Fruit fly (Drosophila melanogaster) whole organism, adult: ENCODE measurements around the gene sna.

ENCODE experiments used
- CG11617 ChIP-seq: fragments of 200-800 bp; sonication (Bioruptor generic); optimal IDR thresholded peaks from 2 replicates; lab custom pipeline; 2017; ENCODE audit warnings: mild to moderate bottlenecking, missing biosample characterization, missing genetic modification reagents, missing genetic modification characterization
- CG12768 ChIP-seq: fragments of 200-800 bp; sonication (Bioruptor generic); optimal IDR thresholded peaks from 2 replicates; lab custom pipeline; 2017; ENCODE audit warnings: missing biosample characterization, missing genetic modification characterization, mild to moderate bottlenecking, moderate library complexity, missing genetic modification reagents
- CG14711 ChIP-seq: fragments of 200-800 bp; sonication (Bioruptor generic); optimal IDR thresholded peaks from 2 replicates; lab custom pipeline; 2018; ENCODE audit warnings: missing biosample characterization, mild to moderate bottlenecking, missing genetic modification characterization, moderate library complexity
- CG1620 ChIP-seq: fragments of 200-800 bp; sonication (Bioruptor generic); optimal IDR thresholded peaks from 2 replicates; lab custom pipeline; 2016; ENCODE audit warnings: missing biosample characterization, missing genetic modification characterization
- CG33017 ChIP-seq: fragments of 200-800 bp; sonication (Bioruptor generic); optimal IDR thresholded peaks from 2 replicates; lab custom pipeline; 2018; ENCODE audit warnings: missing biosample characterization, mild to moderate bottlenecking, missing genetic modification characterization, moderate library complexity
- CG5204 ChIP-seq: fragments of 200-800 bp; sonication (Bioruptor generic); optimal IDR thresholded peaks from 2 replicates; lab custom pipeline; 2016; ENCODE audit warnings: missing biosample characterization, missing genetic modification characterization
- CG7045 ChIP-seq: fragments of 200-800 bp; sonication (Bioruptor generic); optimal IDR thresholded peaks from 2 replicates; lab custom pipeline; 2017; ENCODE audit warnings: missing biosample characterization, mild to moderate bottlenecking, missing genetic modification characterization
- CG7101 ChIP-seq: fragments of 200-800 bp; sonication (Bioruptor generic); optimal IDR thresholded peaks from 2 replicates; lab custom pipeline; 2018; ENCODE audit warnings: missing biosample characterization, mild to moderate bottlenecking, missing genetic modification characterization, moderate library complexity
- Clk ChIP-seq: fragments of 200-800 bp; sonication (Bioruptor generic); optimal IDR thresholded peaks from 2 replicates; lab custom pipeline; 2017; ENCODE audit warnings: missing biosample characterization, missing genetic modification characterization
- Crg-1 ChIP-seq: fragments of 200-800 bp; sonication (Bioruptor generic); optimal IDR thresholded peaks from 2 replicates; lab custom pipeline; 2016; ENCODE audit warnings: missing biosample characterization, missing genetic modification characterization
- Hr96 ChIP-seq: fragments of 200-800 bp; sonication (Bioruptor generic); optimal IDR thresholded peaks from 2 replicates; lab custom pipeline; 2016; ENCODE audit warnings: missing biosample characterization, missing genetic modification characterization
- Mnt ChIP-seq: fragments of 200-800 bp; sonication (Bioruptor generic); optimal IDR thresholded peaks from 2 replicates; lab custom pipeline; 2016; ENCODE audit warnings: missing biosample characterization, mild to moderate bottlenecking, missing genetic modification characterization
- bab1 ChIP-seq: fragments of 200-800 bp; sonication (Bioruptor generic); optimal IDR thresholded peaks from 3 replicates; lab custom pipeline; 2019; ENCODE audit warnings: missing biosample characterization, mild to moderate bottlenecking, missing genetic modification characterization, moderate library complexity
- cic ChIP-seq: fragments of 200-800 bp; sonication (Bioruptor generic); optimal IDR thresholded peaks from 2 replicates; lab custom pipeline; 2017; ENCODE audit warnings: missing biosample characterization, mild to moderate bottlenecking, missing genetic modification characterization, moderate library complexity
- cnc ChIP-seq, 2 experiments: fragments of >200 bp; optimal IDR thresholded peaks; 2 replicates each; lab custom pipeline; 2017
- kay ChIP-seq: fragments of 200-800 bp; sonication (Bioruptor generic); peaks from one replicate; lab custom pipeline; 2016; ENCODE audit warnings: missing biosample characterization, missing genetic modification characterization, borderline replicate concordance
- ovo ChIP-seq: fragments of 200-800 bp; sonication (Bioruptor generic); optimal IDR thresholded peaks from 2 replicates; lab custom pipeline; 2016; ENCODE audit warnings: missing biosample characterization, missing genetic modification characterization
- pad ChIP-seq: fragments of 200-800 bp; sonication (Bioruptor generic); optimal IDR thresholded peaks from 3 replicates; lab custom pipeline; 2017; ENCODE audit warnings: missing biosample characterization, missing genetic modification characterization, mild to moderate bottlenecking, moderate library complexity, missing genetic modification reagents
- tj ChIP-seq: fragments of 200-800 bp; sonication (Bioruptor generic); optimal IDR thresholded peaks from 3 replicates; lab custom pipeline; 2017; ENCODE audit warnings: missing biosample characterization, mild to moderate bottlenecking, missing genetic modification characterization, moderate library complexity
- toe ChIP-seq: fragments of 200-800 bp; sonication (Bioruptor generic); optimal IDR thresholded peaks from 2 replicates; lab custom pipeline; 2016; ENCODE audit warnings: missing biosample characterization, missing genetic modification characterization

sna gene

DNA sequence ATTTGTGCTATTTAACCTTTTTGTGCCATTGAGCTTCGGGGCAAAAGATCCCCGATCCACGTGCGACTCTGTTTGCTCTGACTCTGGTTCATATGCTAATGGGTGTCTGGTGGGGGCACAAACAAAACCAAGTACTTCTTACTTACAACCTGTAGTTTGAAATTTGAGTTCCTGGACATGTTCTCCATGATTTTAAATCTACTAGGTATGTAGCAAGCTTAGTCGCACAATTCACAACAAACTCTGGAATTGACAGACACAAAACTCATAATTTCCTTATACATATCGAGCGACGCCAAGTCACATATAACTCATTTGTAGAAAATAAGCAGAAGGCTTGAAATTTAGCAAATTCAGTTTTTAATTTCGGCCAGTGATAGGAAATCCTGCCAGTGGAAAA lies 6.4 kb upstream of the sna start, which contains the start of gene Tim17b2:
TSS of gene Tim17b2 (plus strand) at position 301 of the 400 bp plus-strand sequence.
- TF ChIP-seq ovo (GFP tag; lab: Kevin White, UChicago) (no peak), cic (no peak), CG14711 (tag; lab: Kevin White, UChicago) (no peak), bab1 (GFP tag; lab: Kevin White, UChicago) (no peak), CG11617 (no peak), Clk (GFP tag; lab: Kevin White, UChicago) (no peak), cnc (optimal IDR thresholded peaks at IDR 0.05; lab: Kevin White, UChicago) (no peak), kay (GFP tag; lab: Kevin White, UChicago) (no peak), Hr96 (GFP tag; lab: Kevin White, UChicago) (no peak), CG7101 (tag; lab: Kevin White, UChicago) (no peak), CG1620 (GFP tag; lab: Kevin White, UChicago) (no peak), tj (no peak), pad (no peak), CG7045 (no peak), CG12768 (GFP tag; lab: Kevin White, UChicago) (no peak), toe (GFP tag; lab: Kevin White, UChicago) (no peak), CG33017 (tag; lab: Kevin White, UChicago) (no peak), Crg-1 (GFP tag; lab: Kevin White, UChicago) (no peak), CG5204 (no peak)

DNA sequence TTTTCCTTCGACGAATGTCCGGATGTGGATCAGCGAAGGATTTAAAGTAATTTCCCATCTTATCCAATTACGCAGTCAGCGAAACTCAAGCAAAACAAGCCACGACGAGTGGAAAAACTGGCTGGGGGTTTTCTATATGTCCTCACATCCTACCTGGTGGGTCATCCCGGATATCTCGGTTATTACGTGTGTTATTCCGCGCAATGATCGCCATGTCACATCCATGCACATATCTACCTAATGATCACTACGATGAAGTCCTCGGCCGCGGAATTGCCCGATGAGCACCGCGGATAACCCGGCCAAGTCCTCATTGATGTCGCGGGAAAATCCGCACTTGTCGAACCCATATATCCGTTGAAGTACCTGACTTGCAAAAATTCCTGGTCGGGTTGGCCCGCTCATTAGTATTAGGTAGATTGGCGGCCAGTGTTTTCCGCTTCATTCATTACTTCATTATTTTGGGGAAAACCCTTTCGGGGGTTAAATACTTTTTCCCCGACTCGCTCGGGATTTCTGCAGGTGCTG lies 1.7 kb upstream of the sna start:
- TF ChIP-seq toe (GFP tag; lab: Kevin White, UChicago) = no peak
- no peak for TF ChIP-seq CG7045
- no peak for TF ChIP-seq bab1 (GFP tag; lab: Kevin White, UChicago)
- TF ChIP-seq CG11617 = no peak
- TF ChIP-seq CG14711 (tag; lab: Kevin White, UChicago) = no peak
- TF ChIP-seq tj = no peak
- TF ChIP-seq CG5204 = no peak
- no peak for TF ChIP-seq ovo (GFP tag; lab: Kevin White, UChicago)
- no peak for TF ChIP-seq Mnt (GFP tag; lab: Kevin White, UChicago)
- TF ChIP-seq Crg-1 (GFP tag; lab: Kevin White, UChicago) = no peak
- no peak for TF ChIP-seq pad
- TF ChIP-seq cic = no peak
- no peak for TF ChIP-seq Hr96 (GFP tag; lab: Kevin White, UChicago)
- TF ChIP-seq Clk (GFP tag; lab: Kevin White, UChicago) = no peak
- no peak for TF ChIP-seq CG33017 (tag; lab: Kevin White, UChicago)
- TF ChIP-seq CG12768 (GFP tag; lab: Kevin White, UChicago) = no peak
- TF ChIP-seq kay (GFP tag; lab: Kevin White, UChicago) = no peak
- TF ChIP-seq CG7101 (tag; lab: Kevin White, UChicago) = no peak
- no peak for TF ChIP-seq CG1620 (GFP tag; lab: Kevin White, UChicago)
- no peak for TF ChIP-seq cnc (optimal IDR thresholded peaks at IDR 0.05; lab: Kevin White, UChicago)

DNA sequence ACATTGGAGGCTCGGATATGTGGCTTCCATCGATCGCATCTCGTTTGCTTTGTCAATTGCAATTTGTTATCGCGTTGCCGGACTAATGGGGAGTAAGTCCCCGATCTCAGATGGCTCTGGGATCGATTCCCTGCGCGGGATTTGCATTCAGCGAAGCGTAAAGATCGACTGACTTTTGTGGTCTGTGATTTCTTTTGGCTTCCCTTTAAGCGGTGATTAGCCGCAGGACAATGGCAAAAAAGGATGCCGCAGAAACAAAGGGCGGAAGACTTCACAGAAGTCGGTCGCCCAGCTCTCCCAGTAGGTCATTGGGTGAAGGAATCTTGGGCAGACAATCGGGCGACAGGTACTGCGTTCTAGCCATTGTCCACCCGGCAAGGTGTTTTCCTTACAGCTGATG lies 3.1 kb downstream of the sna start:
- TF ChIP-seq toe (GFP tag; lab: Kevin White, UChicago) (no peak), CG7101 (tag; lab: Kevin White, UChicago) (no peak), CG14711 (tag; lab: Kevin White, UChicago) (no peak), cnc (optimal IDR thresholded peaks at IDR 0.05; lab: Kevin White, UChicago) (no peak), CG12768 (GFP tag; lab: Kevin White, UChicago) (no peak), Clk (GFP tag; lab: Kevin White, UChicago) (no peak), cic (no peak), Crg-1 (GFP tag; lab: Kevin White, UChicago) (no peak)

- TF ChIP-seq Mnt (GFP tag; lab: Kevin White, UChicago) (no peak), bab1 (GFP tag; lab: Kevin White, UChicago) (no peak), CG33017 (tag; lab: Kevin White, UChicago) (no peak), CG11617 (no peak), tj (no peak), pad (no peak), CG1620 (GFP tag; lab: Kevin White, UChicago) (no peak), CG7045 (no peak), cic (no peak), Hr96 (GFP tag; lab: Kevin White, UChicago) (no peak), toe (GFP tag; lab: Kevin White, UChicago) (no peak), CG14711 (tag; lab: Kevin White, UChicago) (no peak), CG12768 (GFP tag; lab: Kevin White, UChicago) (no peak)
These were observed 3.7 kb downstream of the sna start for dm6 chr2L:15474402-15474801.

dm6 chr2L:15471565-15471964 lies 6.5 kb downstream of the sna start:
- TF ChIP-seq Crg-1 (GFP tag; lab: Kevin White, UChicago) (no peak), CG7045 (no peak), ovo (GFP tag; lab: Kevin White, UChicago) (no peak), tj (no peak), CG12768 (GFP tag; lab: Kevin White, UChicago) (no peak), Mnt (GFP tag; lab: Kevin White, UChicago) (no peak), pad (no peak), Hr96 (GFP tag; lab: Kevin White, UChicago) (no peak), CG33017 (tag; lab: Kevin White, UChicago) (no peak), CG11617 (no peak), CG5204 (no peak)

DNA sequence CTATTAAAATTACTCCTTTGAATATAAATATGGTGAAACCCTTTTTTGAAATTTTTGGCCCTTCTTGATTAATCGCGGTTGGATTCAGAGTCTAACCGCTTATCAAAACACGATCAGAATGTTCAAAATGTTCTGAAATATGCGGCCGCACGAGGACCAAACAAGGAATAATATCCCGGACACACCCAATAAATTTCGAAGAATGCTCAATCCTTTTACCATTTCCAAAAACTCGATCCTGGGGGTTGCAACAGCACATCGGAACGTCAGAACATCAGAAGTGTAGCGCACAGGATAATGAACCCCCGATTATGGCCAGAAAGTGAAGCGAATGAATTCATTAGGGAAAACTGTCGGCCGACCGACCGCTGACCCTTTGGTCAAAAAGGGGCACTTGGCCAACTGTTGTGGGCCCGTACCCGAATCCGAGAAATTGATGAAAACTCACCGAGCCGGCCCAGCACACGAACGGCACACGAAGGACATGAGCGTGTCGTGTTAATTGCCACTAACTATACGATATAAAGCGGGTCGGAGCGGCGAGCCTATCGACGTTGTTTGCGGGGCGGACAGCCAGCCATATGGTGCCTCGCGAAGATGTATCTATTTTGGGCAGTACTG lies 7.4 kb downstream of the sna start:
- TF ChIP-seq CG1620 (GFP tag; lab: Kevin White, UChicago) = no peak
